Worm (Caenorhabditis elegans) whole organism, early embryonic: ENCODE results near the gene F01D5.2.

Experiments used
- ama-1 ChIP-seq: fragments of 150-350 bp; optimal IDR thresholded peaks from 2 replicates; lab custom pipeline; 2014
- ceh-36 ChIP-seq: sonication (generic microtip); optimal IDR thresholded peaks from 2 replicates; lab custom pipeline; 2016; ENCODE audit warnings: missing genetic modification characterization, inconsistent platforms, missing compliant biosample characterization

- TF ChIP-seq ama-1 (lab: Kevin White, UChicago) (no peak), ceh-36 (tag; lab: Kevin White, UChicago) (no peak)
These were observed 21.2 kb downstream of the F01D5.2 start for ce11 chrII:13977701-13978100.
